Fruit fly (Drosophila melanogaster): ENCODE measurements around the gene loco.

loco gene

DNA sequence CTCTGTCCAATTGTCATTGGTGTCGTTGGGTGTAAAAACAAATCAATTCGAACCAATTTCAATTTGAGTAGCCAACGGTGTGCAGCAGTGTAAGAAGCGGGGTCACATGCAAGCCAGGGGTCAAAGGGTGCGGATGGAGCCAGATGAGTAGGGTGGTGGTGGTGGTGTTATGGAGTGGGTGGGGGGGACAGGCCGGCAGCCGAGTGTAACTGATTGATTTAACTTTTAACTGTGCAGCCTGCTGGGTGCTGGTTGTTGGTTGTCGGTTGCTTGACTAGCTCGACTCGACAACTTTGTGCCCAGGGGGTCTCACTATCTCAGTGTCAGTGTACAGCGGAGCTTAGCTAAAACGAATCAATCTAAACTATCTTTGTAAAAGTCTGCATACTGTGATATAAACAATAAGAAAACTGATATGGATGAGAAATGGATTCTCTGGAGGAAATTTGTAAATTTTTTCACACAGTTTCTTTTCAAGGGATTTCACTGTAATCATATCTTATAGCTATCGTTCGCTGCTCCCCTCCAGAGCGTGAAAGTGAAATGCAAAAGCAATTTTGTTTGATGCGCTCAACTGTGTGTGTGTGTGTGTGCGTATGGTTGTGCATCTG, 41.7 kb downstream of the loco start (continued):
- TF ChIP-seq CG17568 (GFP tag; optimal IDR thresholded peaks at IDR 0.05): no peak
- TF ChIP-seq vvl (GFP tag; IDR thresholded peaks at IDR 0.05): peak; percentile 89
- peak; percentile 45 for TF ChIP-seq cato (GFP tag; optimal IDR thresholded peaks at IDR 0.05; ENCODE audit: borderline replicate concordance)
- no peak for TF ChIP-seq BtbVII (GFP tag; optimal IDR thresholded peaks at IDR 0.05)
- TF ChIP-seq CG10565 (GFP tag; optimal IDR thresholded peaks at IDR 0.05): no peak
- TF ChIP-seq Dbx (GFP tag; IDR thresholded peaks at IDR 0.05): peak; percentile 55; the same call in 1 of the 3 replicates
- peak; percentile 82 for TF ChIP-seq az2 (GFP tag; optimal IDR thresholded peaks at IDR 0.05)
- TF ChIP-seq Trl (optimal IDR thresholded peaks at IDR 0.05): no peak
- peak; percentile 57 for TF ChIP-seq Trl (GFP tag; optimal IDR thresholded peaks at IDR 0.05)
- TF ChIP-seq bsh (GFP tag; optimal IDR thresholded peaks at IDR 0.05): peak in 1 of 2 experiments; percentile 83
- TF ChIP-seq Ets65A (GFP tag): peak; percentile 85
- peak; percentile 65; the same call in 1 of the 3 replicates for TF ChIP-seq ase (GFP tag; IDR thresholded peaks at IDR 0.05)
- TF ChIP-seq CG8089 (GFP tag; optimal IDR thresholded peaks at IDR 0.05): no peak
- peak; percentile 13 for TF ChIP-seq Ets97D (GFP tag; optimal IDR thresholded peaks at IDR 0.05)
- peak; percentile 60; the same call in 2 of the 3 replicates for TF ChIP-seq jigr1 (GFP tag; IDR thresholded peaks at IDR 0.05)
- peak; percentile 63 for TF ChIP-seq slp2 (GFP tag; optimal IDR thresholded peaks at IDR 0.05)
- TF ChIP-seq NFAT (GFP tag; IDR thresholded peaks at IDR 0.05): 0 out of 2 replicates have a peak, but pooled peaks have one; percentile 21
- peak; percentile 27 for TF ChIP-seq cwo (GFP tag; optimal IDR thresholded peaks at IDR 0.05)
- TF ChIP-seq CG3995 (GFP tag; optimal IDR thresholded peaks at IDR 0.05): no peak
- TF ChIP-seq gcm2 (GFP tag; optimal IDR thresholded peaks at IDR 0.05): no peak
- TF ChIP-seq bigmax (GFP tag; optimal IDR thresholded peaks at IDR 0.05): no peak
- no peak for TF ChIP-seq D19B (GFP tag; optimal IDR thresholded peaks at IDR 0.05)
- TF ChIP-seq CG6683 (GFP tag; optimal IDR thresholded peaks at IDR 0.05): peak; percentile 27
- TF ChIP-seq ewg (GFP tag; optimal IDR thresholded peaks at IDR 0.05): peak; percentile 65
- TF ChIP-seq CG34422 (GFP tag; IDR thresholded peaks at IDR 0.05): peak; percentile 54; the same call in 2 of the 3 replicates
- TF ChIP-seq CG17802 (tag; optimal IDR thresholded peaks at IDR 0.05): peak; percentile 34
- peak; percentile 11 for TF ChIP-seq Dek (tag; optimal IDR thresholded peaks at IDR 0.05)
- peak; percentile 59 for TF ChIP-seq danr (GFP tag; IDR thresholded peaks at IDR 0.05)
- TF ChIP-seq luna (GFP tag; optimal IDR thresholded peaks at IDR 0.05): no peak
- TF ChIP-seq ind (GFP tag; optimal IDR thresholded peaks at IDR 0.05): peak; percentile 67
- no peak for TF ChIP-seq Hr39 (optimal IDR thresholded peaks at IDR 0.05)
- no peak for TF ChIP-seq Stat92E (GFP tag; optimal IDR thresholded peaks at IDR 0.05)
- TF ChIP-seq CG30403 (GFP tag; optimal IDR thresholded peaks at IDR 0.05): peak; percentile 73
- TF ChIP-seq pita (GFP tag; optimal IDR thresholded peaks at IDR 0.05): no peak
- peak; percentile 55 for TF ChIP-seq lilli (GFP tag; optimal IDR thresholded peaks at IDR 0.05)
- TF ChIP-seq HLH54F (GFP tag; optimal IDR thresholded peaks at IDR 0.05): peak; percentile 15
- TF ChIP-seq Sox102F (GFP tag; optimal IDR thresholded peaks at IDR 0.05): peak; percentile 87
- peak; percentile 47 for TF ChIP-seq CG12155 (GFP tag; optimal IDR thresholded peaks at IDR 0.05)
- peak; percentile 28 for TF ChIP-seq fd64A (GFP tag; optimal IDR thresholded peaks at IDR 0.05)
- no peak for TF ChIP-seq tap (tag; optimal IDR thresholded peaks at IDR 0.05)
- TF ChIP-seq CG10979 (tag; optimal IDR thresholded peaks at IDR 0.05): peak; percentile 77
- no peak for TF ChIP-seq CG10267 (tag; optimal IDR thresholded peaks at IDR 0.05)
- TF ChIP-seq dmrt11E (tag; optimal IDR thresholded peaks at IDR 0.05): peak; percentile 71
- TF ChIP-seq sisA (GFP tag; IDR thresholded peaks at IDR 0.05): peak; percentile 91
- no peak for TF ChIP-seq CG6854 (GFP tag; optimal IDR thresholded peaks at IDR 0.05)
- no peak for TF ChIP-seq kah (GFP tag; optimal IDR thresholded peaks at IDR 0.05)
- TF ChIP-seq Deaf1 (tag; optimal IDR thresholded peaks at IDR 0.05): no peak
- TF ChIP-seq CG33557 (GFP tag; optimal IDR thresholded peaks at IDR 0.05): peak; percentile 57
- no peak for TF ChIP-seq CG15479 (GFP tag; optimal IDR thresholded peaks at IDR 0.05)
- peak; percentile 13 for TF ChIP-seq Bdp1 (GFP tag; optimal IDR thresholded peaks at IDR 0.05)
